Fruit fly (Drosophila melanogaster): Measurements from ENCODE around the gene Icmt.

Icmt gene

dm6 chr3L:13017803-13018324, at the start of gene Icmt, which contains the start of gene mRpL20 (continued):
- TF ChIP-seq CG18262 (tag; optimal IDR thresholded peaks at IDR 0.05) = peak; percentile 93
- TF ChIP-seq Dip2 (GFP tag; IDR thresholded peaks at IDR 0.05) = no peak
- TF ChIP-seq MESR4 (GFP tag; optimal IDR thresholded peaks at IDR 0.05) = no peak
- peak; percentile 73 for TF ChIP-seq ems (GFP tag; optimal IDR thresholded peaks at IDR 0.05)
- TF ChIP-seq her (GFP tag; optimal IDR thresholded peaks at IDR 0.05) = no peak
- no peak for TF ChIP-seq hth (optimal IDR thresholded peaks at IDR 0.05)
- TF ChIP-seq CG14710 (tag; optimal IDR thresholded peaks at IDR 0.05) = peak; percentile 80
- peak; percentile 68 for TF ChIP-seq BEAF-32 (GFP tag; optimal IDR thresholded peaks at IDR 0.05)
- peak; percentile 97 for TF ChIP-seq Xrp1 (GFP tag; IDR thresholded peaks at IDR 0.05)
- TF ChIP-seq ewg (GFP tag; optimal IDR thresholded peaks at IDR 0.05) = peak; percentile 83
- peak; percentile 91 for TF ChIP-seq Fer3 (tag; optimal IDR thresholded peaks at IDR 0.05)
- peak; percentile 26 for TF ChIP-seq jumu (GFP tag; optimal IDR thresholded peaks at IDR 0.05)
- peak; percentile 84 for TF ChIP-seq Blimp-1 (GFP tag; optimal IDR thresholded peaks at IDR 0.05)
- no peak for TF ChIP-seq pb (GFP tag; optimal IDR thresholded peaks at IDR 0.05)
- peak; percentile 26 for TF ChIP-seq CG12071 (GFP tag; optimal IDR thresholded peaks at IDR 0.05)
- peak; percentile 85 for TF ChIP-seq so (GFP tag; IDR thresholded peaks at IDR 0.05)
- peak; percentile 97 for TF ChIP-seq H2.0 (GFP tag; IDR thresholded peaks at IDR 0.05)
- TF ChIP-seq vvl (GFP tag; IDR thresholded peaks at IDR 0.05) = peak; percentile 98
- peak; percentile 80 for TF ChIP-seq sens-2 (GFP tag; IDR thresholded peaks at IDR 0.05)
- TF ChIP-seq Scr (GFP tag; IDR thresholded peaks at IDR 0.05; ENCODE audit: partially characterized antibody) = peak; percentile 85
- peak; percentile 81 for TF ChIP-seq CG17568 (GFP tag; optimal IDR thresholded peaks at IDR 0.05)
- TF ChIP-seq CG12942 (GFP tag; optimal IDR thresholded peaks at IDR 0.05) = peak; percentile 88
- no peak for TF ChIP-seq ERR (GFP tag; optimal IDR thresholded peaks at IDR 0.05)
- TF ChIP-seq YL-1 (GFP tag; optimal IDR thresholded peaks at IDR 0.05) = peak; percentile 63
- TF ChIP-seq CHES-1-like (GFP tag; optimal IDR thresholded peaks at IDR 0.05) = peak; percentile 19
- peak; percentile 92 for TF ChIP-seq CG31224 (GFP tag; IDR thresholded peaks at IDR 0.05)
- TF ChIP-seq Max (GFP tag; optimal IDR thresholded peaks at IDR 0.05) = peak; percentile 77
- no peak for TF ChIP-seq Camta (GFP tag; optimal IDR thresholded peaks at IDR 0.05)
- TF ChIP-seq disco-r (GFP tag; optimal IDR thresholded peaks at IDR 0.05) = no peak
- no peak for TF ChIP-seq cad (GFP tag; optimal IDR thresholded peaks at IDR 0.05)
- TF ChIP-seq emc (GFP tag; optimal IDR thresholded peaks at IDR 0.05) = no peak
- peak; percentile 93 for TF ChIP-seq C15 (GFP tag; IDR thresholded peaks at IDR 0.05)
- TF ChIP-seq CG11247 (GFP tag; IDR thresholded peaks at IDR 0.05) = peak; percentile 96
- peak; percentile 97 for TF ChIP-seq HLH3B (GFP tag; IDR thresholded peaks at IDR 0.05)
- TF ChIP-seq CG6813 (GFP tag; optimal IDR thresholded peaks at IDR 0.05) = peak; percentile 61
- peak; percentile 77 for TF ChIP-seq Vsx1 (GFP tag; optimal IDR thresholded peaks at IDR 0.05)
- TF ChIP-seq CG15073 (GFP tag; optimal IDR thresholded peaks at IDR 0.05) = peak; percentile 52
- TF ChIP-seq Usf (GFP tag; optimal IDR thresholded peaks at IDR 0.05) = peak; percentile 85
- peak; percentile 96 for TF ChIP-seq CG11456 (GFP tag; IDR thresholded peaks at IDR 0.05)
- TF ChIP-seq CG11504 (tag; optimal IDR thresholded peaks at IDR 0.05) = peak; percentile 91
- peak; percentile 70 for TF ChIP-seq CG33557 (GFP tag; optimal IDR thresholded peaks at IDR 0.05)
- no peak for TF ChIP-seq Neu2 (GFP tag; optimal IDR thresholded peaks at IDR 0.05; ENCODE audit: borderline replicate concordance)
- peak; percentile 74 for TF ChIP-seq Spps (tag; optimal IDR thresholded peaks at IDR 0.05)
- peak; percentile 91 for TF ChIP-seq lab (GFP tag; optimal IDR thresholded peaks at IDR 0.05)
- TF ChIP-seq sens (GFP tag) = peak; percentile 94
- no peak for TF ChIP-seq yki (optimal IDR thresholded peaks at IDR 0.05)
- TF ChIP-seq CG5180 (GFP tag; optimal IDR thresholded peaks at IDR 0.05) = peak; percentile 55
- no peak for TF ChIP-seq prd (optimal IDR thresholded peaks at IDR 0.05)
- TF ChIP-seq prd (GFP tag; IDR thresholded peaks at IDR 0.05) = peak; percentile 99
- peak; percentile 79 for TF ChIP-seq unc-4 (GFP tag; IDR thresholded peaks at IDR 0.05; ENCODE audit: partially characterized antibody)
- TF ChIP-seq CG10959 (GFP tag; IDR thresholded peaks at IDR 0.05) = peak; percentile 78
- peak; percentile 94 for TF ChIP-seq ci (GFP tag; IDR thresholded peaks at IDR 0.05)

Data from whole organism, embryonic.